Worm (Caenorhabditis elegans): ENCODE measurements around the gene glt-4.

ce11 chrX:6429552-6429951 lies 26.3 kb downstream of the glt-4 start:
- no peak for TF ChIP-seq fkh-6 (tag; optimal IDR thresholded peaks at IDR 0.05)
- no peak for TF ChIP-seq ceh-19 (GFP tag; optimal IDR thresholded peaks at IDR 0.05)
- TF ChIP-seq fkh-10 (GFP tag; optimal IDR thresholded peaks at IDR 0.05) = no peak
- no peak for TF ChIP-seq pha-2 (tag; optimal IDR thresholded peaks at IDR 0.05)
- no peak for TF ChIP-seq hlh-15 (tag; optimal IDR thresholded peaks at IDR 0.05)
- no peak for TF ChIP-seq ttx-3 (tag; optimal IDR thresholded peaks at IDR 0.05)
- TF ChIP-seq nhr-232 (tag; optimal IDR thresholded peaks at IDR 0.05) = no peak
- no peak for TF ChIP-seq lim-6 (tag; optimal IDR thresholded peaks at IDR 0.05)
- TF ChIP-seq pqm-1 (tag; optimal IDR thresholded peaks at IDR 0.05) = no peak
- TF ChIP-seq eyg-1 (tag; optimal IDR thresholded peaks at IDR 0.05) = no peak
- TF ChIP-seq ceh-45 (GFP tag; IDR thresholded peaks at IDR 0.05) = no peak
- TF ChIP-seq pha-4 (tag; optimal IDR thresholded peaks at IDR 0.05) = no peak
